Worm (Caenorhabditis elegans) whole organism, L1 larva: Measurements from ENCODE around the gene R04A9.1.
A peak's percentile ranks its signal among the peaks of the same experiment; 100 is the strongest.

Experiments
- C04F5.9 ChIP-seq: sonication (generic microtip); optimal IDR thresholded peaks from 2 replicates; lab custom pipeline; 2016; ENCODE audit warnings: missing genetic modification characterization, missing compliant biosample characterization
- C16A3.4 ChIP-seq: fragments of 150-350 bp; optimal IDR thresholded peaks from 2 replicates; lab custom pipeline; 2014; ENCODE audit warnings: missing biosample characterization, missing genetic modification characterization
- F16B12.6 ChIP-seq: fragments of 150-350 bp; optimal IDR thresholded peaks from 2 replicates; lab custom pipeline; 2014; ENCODE audit warnings: missing biosample characterization, missing genetic modification characterization
- Y116A8C.19 ChIP-seq: sonication (generic microtip); optimal IDR thresholded peaks from 2 replicates; lab custom pipeline; 2016; ENCODE audit warnings: missing compliant biosample characterization, missing genetic modification characterization, borderline replicate concordance
- blmp-1 ChIP-seq: fragments of 150-350 bp; optimal IDR thresholded peaks from 2 replicates; lab custom pipeline; 2014; ENCODE audit warnings: missing biosample characterization, missing genetic modification characterization
- ceh-82 ChIP-seq, 3 experiments: fragments of 150-350 bp in 1 of 3; sonication (generic microtip) in 2 of 3; optimal IDR thresholded peaks; 2 replicates each; lab custom pipeline; 2014 to 2017; ENCODE audit warnings: missing biosample characterization in 3 of 3, missing genetic modification characterization in 3 of 3
- ceh-90 ChIP-seq: sonication (generic microtip); optimal IDR thresholded peaks from 2 replicates; lab custom pipeline; 2016; ENCODE audit warnings: missing genetic modification characterization, missing compliant biosample characterization
- dpl-1 ChIP-seq, 3 experiments: fragments of 150-350 bp in 2 of 3; sonication (generic microtip) in 1 of 3; optimal IDR thresholded peaks; 2 replicates each; lab custom pipeline; 2014 to 2017; ENCODE audit warnings: missing biosample characterization in 3 of 3, missing genetic modification characterization in 3 of 3, missing genetic modification reagents in 3 of 3
- efl-1 ChIP-seq, 4 experiments: fragments of 150-350 bp; optimal IDR thresholded peaks in 3 of 4; peaks in 1 of 4; 1 replicate in 1 of 4; 2 replicates in 3 of 4; lab custom pipeline; 2014; ENCODE audit warnings: missing biosample characterization in 2 of 4, missing genetic modification characterization in 2 of 4, missing genetic modification reagents in 2 of 4
- efl-3 ChIP-seq: fragments of 200-800 bp; sonication (Bioruptor generic); optimal IDR thresholded peaks from 2 replicates; lab custom pipeline; 2018; ENCODE audit warnings: mild to moderate bottlenecking, missing genetic modification characterization, missing compliant biosample characterization
- egl-13 ChIP-seq: sonication (generic microtip); optimal IDR thresholded peaks from 2 replicates; lab custom pipeline; 2016; ENCODE audit warnings: missing genotype, missing genetic modification reagents, missing genetic modification characterization, missing compliant biosample characterization
- egl-27 ChIP-seq, 2 experiments: fragments of 150-350 bp in 1 of 2; sonication (generic microtip); optimal IDR thresholded peaks; 3 replicates each; lab custom pipeline; 2017 to 2018; ENCODE audit warnings: missing biosample characterization in 2 of 2, missing genetic modification characterization in 2 of 2, missing genetic modification reagents in 2 of 2
- elt-2 ChIP-seq: sonication (generic microtip); optimal IDR thresholded peaks from 2 replicates; lab custom pipeline; 2016; ENCODE audit warnings: missing genetic modification characterization, mild to moderate bottlenecking, inconsistent platforms, missing compliant biosample characterization, missing genetic modification reagents
- fos-1 ChIP-seq: fragments of 150-350 bp; optimal IDR thresholded peaks from 2 replicates; lab custom pipeline; 2014; ENCODE audit warnings: missing biosample characterization, missing genetic modification characterization
- grh-1 ChIP-seq: fragments of 200-800 bp; sonication (Bioruptor generic); IDR thresholded peaks from 2 replicates; pipeline ENCODE4 v1.3.6; 2022; ENCODE audit warnings: missing genetic modification reagents, missing genetic modification characterization, missing compliant biosample characterization
- hpl-2 ChIP-seq: fragments of 150-350 bp; optimal IDR thresholded peaks from 2 replicates; lab custom pipeline; 2014; ENCODE audit warnings: missing biosample characterization, missing genetic modification reagents, missing genetic modification characterization
- lin-14 ChIP-seq: fragments of 200-800 bp; sonication (Bioruptor generic); optimal IDR thresholded peaks from 2 replicates; lab custom pipeline; 2018; ENCODE audit warnings: mild to moderate bottlenecking, missing genetic modification characterization, moderate library complexity, missing compliant biosample characterization
- lin-15B ChIP-seq: fragments of 150-350 bp; sonication (generic microtip); optimal IDR thresholded peaks from 3 replicates; lab custom pipeline; 2014; ENCODE audit warnings: missing biosample characterization, missing genetic modification characterization
- lin-35 ChIP-seq, 2 experiments: fragments of 150-350 bp; optimal IDR thresholded peaks; 2 replicates each; lab custom pipeline; 2014; ENCODE audit warnings: missing biosample characterization in 2 of 2, missing genetic modification characterization in 2 of 2, missing genetic modification reagents in 2 of 2
- lir-3 ChIP-seq: sonication (generic microtip); optimal IDR thresholded peaks from 2 replicates; lab custom pipeline; 2016; ENCODE audit warnings: mild to moderate bottlenecking, missing genetic modification characterization, moderate library complexity, missing compliant biosample characterization; ENCODE audit not compliant: poor library complexity
- lsy-2 ChIP-seq, 2 experiments: fragments of 150-350 bp; optimal IDR thresholded peaks; 2 replicates each; lab custom pipeline; 2014; ENCODE audit warnings: missing biosample characterization in 2 of 2, missing genetic modification characterization in 2 of 2
- mep-1 ChIP-seq: fragments of 150-350 bp; optimal IDR thresholded peaks from 2 replicates; lab custom pipeline; 2014; ENCODE audit warnings: missing biosample characterization, missing genetic modification characterization
- nhr-11 ChIP-seq: fragments of 150-350 bp; optimal IDR thresholded peaks from 2 replicates; lab custom pipeline; 2014; ENCODE audit warnings: missing biosample characterization, missing genetic modification characterization
- nhr-19 ChIP-seq: fragments of 200-800 bp; sonication (Bioruptor generic); conservative IDR thresholded peaks from 2 replicates; pipeline ENCODE4 v1.3.6; 2022; ENCODE audit warnings: missing genetic modification characterization, missing compliant biosample characterization
- nhr-237 ChIP-seq: fragments of 150-350 bp; optimal IDR thresholded peaks from 2 replicates; lab custom pipeline; 2014; ENCODE audit warnings: missing biosample characterization, missing genetic modification characterization
- nhr-77 ChIP-seq: fragments of 150-350 bp; optimal IDR thresholded peaks from 2 replicates; lab custom pipeline; 2014; ENCODE audit warnings: missing biosample characterization, missing genetic modification characterization
- nhr-85 ChIP-seq: sonication (generic microtip); peaks from one replicate; lab custom pipeline; 2016; ENCODE audit warnings: missing genetic modification characterization, inconsistent platforms, missing compliant biosample characterization
- pag-3 ChIP-seq: sonication (generic microtip); optimal IDR thresholded peaks from 2 replicates; lab custom pipeline; 2017; ENCODE audit warnings: missing genetic modification characterization, mild to moderate bottlenecking, missing compliant biosample characterization, antibody characterized with exemption, borderline replicate concordance; ENCODE audit not compliant: insufficient read depth
- pax-3 ChIP-seq: fragments of 200-800 bp; sonication (Bioruptor generic); optimal IDR thresholded peaks from 2 replicates; lab custom pipeline; 2018; ENCODE audit warnings: mild to moderate bottlenecking, missing genetic modification characterization, moderate library complexity, missing compliant biosample characterization
- rnt-1 ChIP-seq: sonication (generic microtip); optimal IDR thresholded peaks from 2 replicates; lab custom pipeline; 2016; ENCODE audit warnings: mild to moderate bottlenecking, missing genetic modification characterization, moderate library complexity, missing compliant biosample characterization
- snu-23 ChIP-seq: sonication (generic microtip); optimal IDR thresholded peaks from 2 replicates; lab custom pipeline; 2016; ENCODE audit warnings: missing genetic modification characterization, missing compliant biosample characterization
- tlp-1 ChIP-seq: fragments of 150-350 bp; optimal IDR thresholded peaks from 2 replicates; lab custom pipeline; 2014; ENCODE audit warnings: missing biosample characterization, missing genetic modification characterization
- unc-98 ChIP-seq: fragments of 200-800 bp; sonication (Bioruptor generic); IDR thresholded peaks from 2 replicates; pipeline ENCODE4 v1.3.6; 2022; ENCODE audit warnings: missing genetic modification characterization, missing compliant biosample characterization
- vab-15 ChIP-seq: sonication (generic microtip); optimal IDR thresholded peaks from 2 replicates; lab custom pipeline; 2017; ENCODE audit warnings: missing genotype, mild to moderate bottlenecking, missing genetic modification characterization, missing compliant biosample characterization
- zip-4 ChIP-seq: fragments of 200-800 bp; sonication (Bioruptor generic); optimal IDR thresholded peaks from 2 replicates; lab custom pipeline; 2018; ENCODE audit warnings: mild to moderate bottlenecking, missing genetic modification characterization, moderate library complexity, missing compliant biosample characterization
- ztf-11 ChIP-seq, 2 experiments: sonication (generic microtip); optimal IDR thresholded peaks; 2 replicates each; lab custom pipeline; 2016 to 2017; ENCODE audit warnings: missing genetic modification characterization in 2 of 2, missing biosample characterization in 1 of 2, missing compliant biosample characterization in 1 of 2

R04A9.1 gene

ce11 chrX:388728-389127 lies 16.0 kb upstream of the R04A9.1 start, which contains the start of gene ceh-93:
Gene ceh-93 (minus strand): TSS chrX:388797.
- TF ChIP-seq rnt-1 (peak; percentile 22), egl-13 (tag; lab: Kevin White, UChicago) (no peak), nhr-11 (no peak), lir-3 (tag; lab: Kevin White, UChicago) (no peak), F16B12.6 (tag; lab: Kevin White, UChicago) (peak; percentile 16), unc-98 (GFP tag; lab: Robert Waterston, UW) (no peak), snu-23 (GFP tag; lab: Kevin White, UChicago) (peak; percentile 25), ceh-90 (tag; lab: Kevin White, UChicago) (no peak), ceh-82 (tag; optimal IDR thresholded peaks at IDR 0.05; lab: Kevin White, UChicago) (peak in 1 of 3 experiments; percentile 0), zip-4 (GFP tag; lab: Kevin White, UChicago) (no peak), elt-2 (tag; lab: Kevin White, UChicago) (no peak), Y116A8C.19 (no peak), C16A3.4 (tag; lab: Kevin White, UChicago) (peak; percentile 17), egl-27 (tag; optimal IDR thresholded peaks at IDR 0.05; lab: Kevin White, UChicago) (no peak), lin-35 (GFP tag; optimal IDR thresholded peaks at IDR 0.05; lab: Kevin White, UChicago) (peak in 1 of 2 experiments; percentile 62), dpl-1 (GFP tag; optimal IDR thresholded peaks at IDR 0.05; lab: Kevin White, UChicago) (peak in 2 of 3 experiments; percentile 25 to 43), fos-1 (tag; lab: Kevin White, UChicago) (no peak), lsy-2 (tag; optimal IDR thresholded peaks at IDR 0.05; lab: Kevin White, UChicago) (peak in 1 of 2 experiments; percentile 48), pag-3 (tag; lab: Kevin White, UChicago) (no peak), efl-1 (optimal IDR thresholded peaks at IDR 0.05; lab: Kevin White, UChicago) (peak in 1 of 2 experiments; percentile 21), efl-1 (GFP tag; optimal IDR thresholded peaks at IDR 0.05 in 1 of 2; lab: Kevin White, UChicago) (peak in 1 of 2 experiments; percentile 15), ztf-11 (tag; optimal IDR thresholded peaks at IDR 0.05; lab: Kevin White, UChicago) (no peak)
- TF ChIP-seq, all 84 proteins: peak for 9

ce11 chrX:389566-389965 lies 15.1 kb upstream of the R04A9.1 start:
- TF ChIP-seq hpl-2 (GFP tag; lab: Kevin White, UChicago) (no peak), snu-23 (GFP tag; lab: Kevin White, UChicago) (no peak), nhr-19 (GFP tag; lab: Robert Waterston, UW) (no peak), pax-3 (no peak), tlp-1 (tag; lab: Kevin White, UChicago) (no peak)

- peak; percentile 31 for TF ChIP-seq nhr-85 (tag; lab: Kevin White, UChicago)
- TF ChIP-seq blmp-1 (tag; lab: Kevin White, UChicago): peak; percentile 42
- TF ChIP-seq vab-15 (tag; lab: Kevin White, UChicago): no peak
- no peak for TF ChIP-seq mep-1 (tag; lab: Kevin White, UChicago)
Measured at ce11 chrX:390469-390868, 14.2 kb upstream of the R04A9.1 start, which contains the start of gene R04A9.9. Gene R04A9.9 (minus strand): TSS chrX:390569.

ce11 chrX:394709-395108 lies 10.0 kb upstream of the R04A9.1 start, which contains the start of gene R04A9.7:
Gene R04A9.7 (minus strand): TSS chrX:394892.
- TF ChIP-seq lin-15B (tag; lab: Kevin White, UChicago) (no peak), grh-1 (GFP tag; lab: Robert Waterston, UW) (no peak), efl-3 (GFP tag; lab: Kevin White, UChicago) (no peak), lin-14 (GFP tag; lab: Kevin White, UChicago) (no peak), nhr-77 (no peak), nhr-237 (no peak), C04F5.9 (no peak), hpl-2 (GFP tag; lab: Kevin White, UChicago) (no peak)
- TF ChIP-seq, all 84 proteins: peak for 0
